Fruit fly (Drosophila melanogaster) whole organism, embryonic: ENCODE results near the gene corto.

ENCODE experiments used
- Abd-B ChIP-seq: fragments of 200-800 bp; sonication (Bioruptor generic); optimal IDR thresholded peaks from 2 replicates; lab custom pipeline; 2018; ENCODE audit warnings: missing biosample characterization, mild to moderate bottlenecking, missing genetic modification characterization, moderate library complexity
- Antp ChIP-seq: fragments of 200-800 bp; sonication (Bioruptor generic); optimal IDR thresholded peaks from 3 replicates; lab custom pipeline; 2016; ENCODE audit warnings: missing biosample characterization, missing genetic modification characterization
- CG10431 ChIP-seq: fragments of 200-800 bp; sonication (Bioruptor generic); optimal IDR thresholded peaks from 3 replicates; lab custom pipeline; 2018; ENCODE audit warnings: missing biosample characterization, mild to moderate bottlenecking, missing genetic modification characterization
- CG14441 ChIP-seq: fragments of 200-800 bp; sonication (Bioruptor generic); IDR thresholded peaks from 2 replicates; pipeline ENCODE4 v1.3.6; 2022; ENCODE audit warnings: missing biosample characterization, missing genetic modification characterization
- CG14667 ChIP-seq: fragments of 200-800 bp; sonication (Bioruptor generic); IDR thresholded peaks from 2 replicates; pipeline ENCODE4 v1.3.6; 2022; ENCODE audit warnings: missing biosample characterization, missing genetic modification characterization
- CG15073 ChIP-seq: fragments of 200-800 bp; sonication (Bioruptor generic); optimal IDR thresholded peaks from 2 replicates; lab custom pipeline; 2016; ENCODE audit warnings: missing biosample characterization, missing genetic modification characterization
- CG15696 ChIP-seq: fragments of 200-800 bp; sonication (Bioruptor generic); optimal IDR thresholded peaks from 2 replicates; lab custom pipeline; 2019; ENCODE audit warnings: missing biosample characterization, mild to moderate bottlenecking, missing genetic modification characterization, moderate library complexity
- CG16813 ChIP-seq: fragments of 200-800 bp; sonication (Bioruptor generic); IDR thresholded peaks from 3 replicates; pipeline ENCODE4 v1.3.6; 2022; ENCODE audit warnings: missing biosample characterization, missing genetic modification characterization; ENCODE audit not compliant: partially characterized antibody
- CG17328 ChIP-seq: fragments of 200-800 bp; sonication (Bioruptor generic); IDR thresholded peaks from 2 replicates; pipeline ENCODE4 v1.3.6; 2022; ENCODE audit warnings: missing biosample characterization, missing genetic modification characterization
- CG2120 ChIP-seq: fragments of 200-800 bp; sonication (Bioruptor generic); optimal IDR thresholded peaks from 3 replicates; lab custom pipeline; 2016; ENCODE audit warnings: missing biosample characterization, missing genetic modification characterization
- CG30020 ChIP-seq: fragments of 200-800 bp; optimal IDR thresholded peaks from 2 replicates; lab custom pipeline; 2019; ENCODE audit warnings: missing biosample characterization, mild to moderate bottlenecking, missing genetic modification characterization, moderate library complexity
- CG32772 ChIP-seq: fragments of 200-800 bp; sonication (Bioruptor generic); IDR thresholded peaks from 2 replicates; pipeline ENCODE4 v1.3.6; 2022; ENCODE audit warnings: missing biosample characterization, missing genetic modification characterization
- CG33213 ChIP-seq: fragments of 200-800 bp; sonication (Bioruptor generic); optimal IDR thresholded peaks from 3 replicates; lab custom pipeline; 2016; ENCODE audit warnings: missing biosample characterization, missing genetic modification characterization
- CG33557 ChIP-seq: fragments of 200-800 bp; sonication (Bioruptor generic); optimal IDR thresholded peaks from 2 replicates; lab custom pipeline; 2019; ENCODE audit warnings: missing biosample characterization, mild to moderate bottlenecking, missing genetic modification characterization, moderate library complexity
- CG34224 ChIP-seq: fragments of 200-800 bp; sonication (Bioruptor generic); IDR thresholded peaks from 3 replicates; pipeline ENCODE4 v1.3.6; 2022; ENCODE audit warnings: missing biosample characterization, missing genetic modification characterization; ENCODE audit not compliant: partially characterized antibody
- CG6791 ChIP-seq: fragments of 200-800 bp; sonication (Bioruptor generic); IDR thresholded peaks from 3 replicates; pipeline ENCODE4 v1.3.6; 2022; ENCODE audit warnings: missing biosample characterization, missing genetic modification characterization; ENCODE audit not compliant: partially characterized antibody
- CG8944 ChIP-seq: fragments of 200-800 bp; sonication (Bioruptor generic); optimal IDR thresholded peaks from 3 replicates; lab custom pipeline; 2016; ENCODE audit warnings: missing biosample characterization, missing genetic modification characterization
- CG9215 ChIP-seq: fragments of 200-800 bp; sonication (Bioruptor generic); IDR thresholded peaks from 2 replicates; pipeline ENCODE4 v1.3.6; 2022; ENCODE audit warnings: missing biosample characterization, missing genetic modification characterization
- CG9797 ChIP-seq: fragments of 200-800 bp; sonication (Bioruptor generic); optimal IDR thresholded peaks from 3 replicates; lab custom pipeline; 2018; ENCODE audit warnings: missing biosample characterization, mild to moderate bottlenecking, missing genetic modification characterization
- CG9817 ChIP-seq: fragments of 200-800 bp; sonication (Bioruptor generic); optimal IDR thresholded peaks from 2 replicates; lab custom pipeline; 2018; ENCODE audit warnings: missing biosample characterization, mild to moderate bottlenecking, missing genetic modification characterization, moderate library complexity
- CG9876 ChIP-seq: fragments of 200-800 bp; sonication (Bioruptor generic); optimal IDR thresholded peaks from 2 replicates; lab custom pipeline; 2016; ENCODE audit warnings: missing biosample characterization, missing genetic modification characterization
- CoRest ChIP-seq: fragments of 200-800 bp; sonication (Bioruptor generic); optimal IDR thresholded peaks from 3 replicates; lab custom pipeline; 2018; ENCODE audit warnings: missing biosample characterization, mild to moderate bottlenecking, missing genetic modification characterization, moderate library complexity
- Drgx ChIP-seq: fragments of 200-800 bp; sonication (Bioruptor generic); IDR thresholded peaks from 2 replicates; pipeline ENCODE4 v1.3.6; 2022; ENCODE audit warnings: missing biosample characterization, missing genetic modification characterization
- H15 ChIP-seq: fragments of 200-800 bp; sonication (Bioruptor generic); IDR thresholded peaks from 3 replicates; pipeline ENCODE4 v1.3.6; 2022; ENCODE audit warnings: missing biosample characterization, missing genetic modification characterization
- HLH54F ChIP-seq: fragments of 200-800 bp; sonication (Bioruptor generic); optimal IDR thresholded peaks from 3 replicates; lab custom pipeline; 2016; ENCODE audit warnings: missing biosample characterization, missing genetic modification characterization
- HLHmδ ChIP-seq: fragments of 200-800 bp; sonication (Bioruptor generic); optimal IDR thresholded peaks from 2 replicates; lab custom pipeline; 2018; ENCODE audit warnings: missing biosample characterization, mild to moderate bottlenecking, missing genetic modification characterization, moderate library complexity
- Hey ChIP-seq: fragments of 200-800 bp; sonication (Bioruptor generic); optimal IDR thresholded peaks from 3 replicates; lab custom pipeline; 2018; ENCODE audit warnings: missing biosample characterization, mild to moderate bottlenecking, missing genetic modification characterization
- Nf-YA ChIP-seq: fragments of 200-800 bp; sonication (Bioruptor generic); IDR thresholded peaks from 2 replicates; pipeline ENCODE4 v1.3.6; 2022; ENCODE audit warnings: missing biosample characterization, missing genetic modification characterization
- Nf-YB ChIP-seq: fragments of 200-800 bp; sonication (Bioruptor generic); optimal IDR thresholded peaks from 3 replicates; lab custom pipeline; 2019; ENCODE audit warnings: missing biosample characterization, mild to moderate bottlenecking, missing genetic modification characterization, moderate library complexity
- Opbp ChIP-seq: fragments of 200-800 bp; sonication (Bioruptor generic); IDR thresholded peaks from 3 replicates; pipeline ENCODE4 v1.3.6; 2022; ENCODE audit warnings: missing biosample characterization, missing genetic modification characterization; ENCODE audit not compliant: partially characterized antibody
- Ptx1 ChIP-seq: fragments of 200-800 bp; sonication (Bioruptor generic); IDR thresholded peaks from 2 replicates; pipeline ENCODE4 v1.3.6; 2022; ENCODE audit warnings: missing biosample characterization, missing genetic modification characterization
- Rx ChIP-seq: fragments of 200-800 bp; sonication (Bioruptor generic); IDR thresholded peaks from 2 replicates; pipeline ENCODE4 v1.3.6; 2022; ENCODE audit warnings: missing biosample characterization, missing genetic modification characterization
- Side ChIP-seq: fragments of 200-800 bp; sonication (Bioruptor generic); optimal IDR thresholded peaks from 2 replicates; lab custom pipeline; 2016; ENCODE audit warnings: missing biosample characterization, missing genetic modification characterization
- Tbp ChIP-seq: fragments of >200 bp; optimal IDR thresholded peaks from 2 replicates; lab custom pipeline; 2018; ENCODE audit warnings: missing biosample characterization, missing genetic modification characterization
- az2 ChIP-seq: fragments of 200-800 bp; sonication (Bioruptor generic); optimal IDR thresholded peaks from 3 replicates; lab custom pipeline; 2016; ENCODE audit warnings: missing biosample characterization, missing genetic modification characterization
- cato ChIP-seq: fragments of 200-800 bp; sonication (Bioruptor generic); optimal IDR thresholded peaks from 2 replicates; lab custom pipeline; 2016; ENCODE audit warnings: missing biosample characterization, missing genetic modification characterization, borderline replicate concordance
- crol ChIP-seq: fragments of 200-800 bp; sonication (Bioruptor generic); IDR thresholded peaks from 2 replicates; pipeline ENCODE4 v1.3.6; 2022; ENCODE audit warnings: missing biosample characterization, missing genetic modification characterization
- exex ChIP-seq: fragments of 200-800 bp; sonication (Bioruptor generic); optimal IDR thresholded peaks from 4 replicates; lab custom pipeline; 2018; ENCODE audit warnings: missing biosample characterization, mild to moderate bottlenecking, missing genetic modification characterization, moderate library complexity
- gro ChIP-seq: fragments of 200-800 bp; sonication (Bioruptor generic); optimal IDR thresholded peaks from 2 replicates; lab custom pipeline; 2016; ENCODE audit warnings: missing biosample characterization, missing genetic modification characterization
- gt ChIP-seq: fragments of 200-800 bp; sonication (Bioruptor generic); IDR thresholded peaks from 2 replicates; pipeline ENCODE4 v1.3.6; 2022; ENCODE audit warnings: missing biosample characterization, missing genetic modification characterization
- lbe ChIP-seq: fragments of 200-800 bp; sonication (Bioruptor generic); optimal IDR thresholded peaks from 2 replicates; lab custom pipeline; 2016; ENCODE audit warnings: missing biosample characterization, mild to moderate bottlenecking, missing genetic modification characterization
- lilli ChIP-seq: fragments of 200-800 bp; sonication (Bioruptor generic); optimal IDR thresholded peaks from 3 replicates; lab custom pipeline; 2016; ENCODE audit warnings: missing biosample characterization, missing genetic modification characterization
- mld ChIP-seq: fragments of 200-800 bp; sonication (Bioruptor generic); IDR thresholded peaks from 3 replicates; pipeline ENCODE4 v1.3.6; 2022; ENCODE audit warnings: missing biosample characterization, missing genetic modification characterization; ENCODE audit not compliant: partially characterized antibody
- nmo ChIP-seq: fragments of 200-800 bp; sonication (Bioruptor generic); optimal IDR thresholded peaks from 2 replicates; lab custom pipeline; 2018; ENCODE audit warnings: missing biosample characterization, mild to moderate bottlenecking, missing genetic modification characterization, moderate library complexity
- org-1 ChIP-seq: fragments of 200-800 bp; sonication (Bioruptor generic); optimal IDR thresholded peaks from 2 replicates; lab custom pipeline; 2017; ENCODE audit warnings: missing biosample characterization, missing genetic modification characterization
- pita ChIP-seq: fragments of 200-800 bp; sonication (Bioruptor generic); optimal IDR thresholded peaks from 2 replicates; lab custom pipeline; 2017; ENCODE audit warnings: missing biosample characterization, mild to moderate bottlenecking, missing genetic modification characterization
- sisA ChIP-seq: fragments of 200-800 bp; sonication (Bioruptor generic); IDR thresholded peaks from 2 replicates; pipeline ENCODE4 v1.3.6; 2022; ENCODE audit warnings: missing biosample characterization, missing genetic modification characterization
- zfh1 ChIP-seq: fragments of 200-800 bp; sonication (Bioruptor generic); IDR thresholded peaks from 3 replicates; pipeline ENCODE4 v1.3.6; 2022; ENCODE audit warnings: missing biosample characterization, missing genetic modification characterization
- zfh2 ChIP-seq: fragments of 200-800 bp; sonication (Bioruptor generic); optimal IDR thresholded peaks from 2 replicates; lab custom pipeline; 2016; ENCODE audit warnings: missing biosample characterization, missing genetic modification characterization

corto gene

DNA sequence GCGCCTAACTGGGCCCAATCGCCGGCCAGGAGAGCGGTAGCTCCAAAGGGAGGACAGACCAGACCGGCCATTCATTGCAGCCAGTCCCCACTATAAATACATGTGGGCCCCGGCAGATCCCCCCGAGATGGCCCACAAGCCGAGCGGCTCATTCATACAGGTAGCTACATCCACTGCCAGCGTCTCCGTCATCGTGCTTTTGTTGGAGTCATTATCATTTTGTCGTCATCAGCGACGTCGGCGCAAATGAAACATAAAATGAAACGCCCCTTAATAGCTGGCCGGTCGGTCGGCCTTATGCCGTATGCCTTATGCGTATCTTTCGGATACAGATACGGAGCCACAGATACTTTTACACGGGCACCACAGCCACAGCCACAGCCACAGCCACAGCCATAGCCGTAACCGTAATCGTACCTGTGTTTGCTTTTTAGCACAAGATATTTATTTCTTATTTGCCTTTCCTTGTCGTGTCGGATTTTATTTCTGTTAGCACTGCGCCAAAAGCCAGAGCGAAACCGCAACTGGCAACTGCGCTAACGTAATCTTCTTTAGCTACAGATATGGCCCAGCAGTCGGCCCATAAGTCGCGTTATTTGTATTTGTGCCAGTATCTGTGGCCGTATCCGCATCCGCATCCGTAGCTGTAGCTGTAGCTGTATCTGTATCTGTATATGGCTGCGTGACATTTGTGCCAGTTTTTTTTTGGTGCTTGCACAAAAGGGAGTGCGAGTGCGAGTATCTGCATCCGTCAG, 43.7 kb downstream of the corto start (continued):
- TF ChIP-seq CG15696 (tag; lab: Kevin White, UChicago) (peak; percentile 11), cato (GFP tag; lab: Kevin White, UChicago) (peak; percentile 13), Abd-B (GFP tag; lab: Kevin White, UChicago) (peak; percentile 54), gt (GFP tag; lab: Robert Waterston, UW) (no peak), CG34224 (no peak), az2 (GFP tag; lab: Kevin White, UChicago) (no peak), zfh2 (GFP tag; lab: Kevin White, UChicago) (no peak), CG30020 (tag; lab: Kevin White, UChicago) (no peak), lbe (GFP tag; lab: Kevin White, UChicago) (peak; percentile 71), CG9797 (no peak), pita (no peak), org-1 (GFP tag; lab: Kevin White, UChicago) (peak; percentile 71), crol (GFP tag; lab: Robert Waterston, UW) (peak; percentile 93), HLH54F (GFP tag; lab: Kevin White, UChicago) (peak; percentile 54), Hey (peak; percentile 76), HLHmδ (GFP tag; lab: Kevin White, UChicago) (no peak), CG32772 (GFP tag; lab: Robert Waterston, UW) (0 out of 2 replicates have a peak, but pooled peaks have one; percentile 12), CG9215 (GFP tag; lab: Robert Waterston, UW) (no peak), Antp (GFP tag; lab: Kevin White, UChicago) (no peak), CG14441 (GFP tag; lab: Robert Waterston, UW) (no peak; the same call in 1 of the 2 replicates), Rx (GFP tag; lab: Robert Waterston, UW) (no peak), CG17328 (GFP tag; lab: Robert Waterston, UW) (peak; percentile 24; the same call in 1 of the 2 replicates), CG14667 (no peak), exex (tag; lab: Kevin White, UChicago) (peak; percentile 62), CG10431 (GFP tag; lab: Kevin White, UChicago) (no peak), Tbp (GFP tag; lab: Kevin White, UChicago) (no peak), Drgx (GFP tag; lab: Robert Waterston, UW) (no peak), nmo (no peak), lilli (GFP tag; lab: Kevin White, UChicago) (peak; percentile 35), CG6791 (GFP tag; lab: Robert Waterston, UW) (0 out of 3 replicates have a peak, but pooled peaks have one; percentile 37), CG2120 (GFP tag; lab: Kevin White, UChicago) (peak; percentile 73), Nf-YA (0 out of 2 replicates have a peak, but pooled peaks have one; percentile 46), CG9817 (tag; lab: Kevin White, UChicago) (no peak), CG16813 (GFP tag; lab: Robert Waterston, UW) (no peak), CG15073 (GFP tag; lab: Kevin White, UChicago) (no peak), Opbp (GFP tag; lab: Robert Waterston, UW) (no peak), Nf-YB (GFP tag; lab: Kevin White, UChicago) (peak; percentile 23), Side (peak; percentile 73), H15 (GFP tag; lab: Robert Waterston, UW) (no peak), Ptx1 (GFP tag; lab: Robert Waterston, UW) (peak; percentile 18; the same call in 1 of the 2 replicates), sisA (no peak), zfh1 (GFP tag; lab: Robert Waterston, UW) (peak; percentile 58; the same call in 1 of the 3 replicates), mld (GFP tag; lab: Robert Waterston, UW) (no peak), CoRest (peak; percentile 57), CG9876 (GFP tag; lab: Kevin White, UChicago) (peak; percentile 20), CG33213 (GFP tag; lab: Kevin White, UChicago) (peak; percentile 14), CG33557 (no peak), CG8944 (no peak), gro (peak; percentile 2)
